Worm (Caenorhabditis elegans) whole organism, L4/young adult: ENCODE measurements around the gene T27E4.7.

Experiments
- W03F9.2 ChIP-seq: fragments of 150-350 bp; optimal IDR thresholded peaks from 2 replicates; lab custom pipeline; 2014; ENCODE audit warnings: missing biosample characterization, missing genetic modification characterization
- dao-5 ChIP-seq: sonication (generic microtip); optimal IDR thresholded peaks from 2 replicates; lab custom pipeline; 2016; ENCODE audit warnings: missing genotype, missing genetic modification characterization, moderate library complexity, missing compliant biosample characterization
- him-1 ChIP-seq: sonication (generic microtip); optimal IDR thresholded peaks from 2 replicates; lab custom pipeline; 2016; ENCODE audit warnings: missing genotype, missing genetic modification reagents, missing genetic modification characterization, missing compliant biosample characterization

DNA sequence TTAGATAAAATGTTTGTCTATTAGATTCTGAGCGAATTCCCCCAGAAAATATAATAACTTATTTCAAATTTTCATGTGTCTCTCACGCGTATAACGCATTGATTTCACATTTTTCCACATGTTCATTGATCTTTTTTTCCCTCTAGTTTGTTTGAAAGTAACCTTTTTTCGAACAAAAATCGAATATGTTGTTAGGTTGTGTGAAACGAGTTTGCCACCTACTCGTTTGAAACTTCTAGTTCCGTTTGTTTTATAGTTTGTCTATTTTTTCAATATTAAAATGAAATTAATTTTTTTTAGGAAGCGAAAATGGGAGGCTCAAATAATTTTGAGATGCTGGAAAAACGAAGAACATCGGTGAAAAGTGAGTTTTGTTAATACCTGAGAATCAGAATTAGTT lies 45.9 kb downstream of the T27E4.7 start, which contains the start of gene C25E10.5:
- TF ChIP-seq dao-5 (no peak), W03F9.2 (no peak), him-1 (tag; lab: Kevin White, UChicago) (no peak)
